Worm (Caenorhabditis elegans): ENCODE data around the gene F49F1.17.

ce11 chrIV:4123083-4123482 lies 12.6 kb downstream of the F49F1.17 start, which contains the start of gene mul-1:
- TF ChIP-seq nhr-11 (tag; optimal IDR thresholded peaks at IDR 0.05) (no peak), ceh-44 (GFP tag; IDR thresholded peaks at IDR 0.05) (no peak), unc-39 (tag; optimal IDR thresholded peaks at IDR 0.05) (no peak), ZK337.2 (GFP tag; IDR thresholded peaks at IDR 0.05) (no peak), ztf-11 (tag; optimal IDR thresholded peaks at IDR 0.05) (no peak), lir-3 (tag; optimal IDR thresholded peaks at IDR 0.05) (no peak), mxl-2 (GFP tag; conservative IDR thresholded peaks at IDR 0.05) (no peak), spr-3 (GFP tag; optimal IDR thresholded peaks at IDR 0.05) (no peak), lin-13 (GFP tag; optimal IDR thresholded peaks at IDR 0.05) (no peak), mep-1 (tag; optimal IDR thresholded peaks at IDR 0.05) (no peak), zag-1 (tag; optimal IDR thresholded peaks at IDR 0.05) (no peak)
